Worm (Caenorhabditis elegans) whole organism, L1 larva: Measurements from ENCODE around the gene lrx-1.

ENCODE experiments used
- C04F5.9 ChIP-seq: sonication (generic microtip); optimal IDR thresholded peaks from 2 replicates; lab custom pipeline; 2016; ENCODE audit warnings: missing genetic modification characterization, missing compliant biosample characterization
- F16B12.6 ChIP-seq: fragments of 150-350 bp; optimal IDR thresholded peaks from 2 replicates; lab custom pipeline; 2014; ENCODE audit warnings: missing biosample characterization, missing genetic modification characterization
- Y116A8C.19 ChIP-seq: sonication (generic microtip); optimal IDR thresholded peaks from 2 replicates; lab custom pipeline; 2016; ENCODE audit warnings: missing compliant biosample characterization, missing genetic modification characterization, borderline replicate concordance
- ama-1 ChIP-seq: fragments of 150-350 bp; optimal IDR thresholded peaks from 2 replicates; lab custom pipeline; 2014
- blmp-1 ChIP-seq: fragments of 150-350 bp; optimal IDR thresholded peaks from 2 replicates; lab custom pipeline; 2014; ENCODE audit warnings: missing biosample characterization, missing genetic modification characterization
- ceh-63 ChIP-seq: fragments of 200-800 bp; sonication (Bioruptor generic); optimal IDR thresholded peaks from 2 replicates; lab custom pipeline; 2018; ENCODE audit warnings: mild to moderate bottlenecking, missing genetic modification characterization, missing compliant biosample characterization
- ceh-8 ChIP-seq: fragments of 200-800 bp; sonication (Bioruptor generic); optimal IDR thresholded peaks from 2 replicates; lab custom pipeline; 2018; ENCODE audit warnings: mild to moderate bottlenecking, missing genetic modification characterization, moderate library complexity, missing compliant biosample characterization
- efl-1 ChIP-seq, 4 experiments: fragments of 150-350 bp; optimal IDR thresholded peaks in 3 of 4; peaks in 1 of 4; 1 replicate in 1 of 4; 2 replicates in 3 of 4; lab custom pipeline; 2014; ENCODE audit warnings: missing biosample characterization in 2 of 4, missing genetic modification characterization in 2 of 4, missing genetic modification reagents in 2 of 4
- elt-2 ChIP-seq: sonication (generic microtip); optimal IDR thresholded peaks from 2 replicates; lab custom pipeline; 2016; ENCODE audit warnings: missing genetic modification characterization, mild to moderate bottlenecking, inconsistent platforms, missing compliant biosample characterization, missing genetic modification reagents
- elt-3 ChIP-seq, 6 experiments: fragments of 150-350 bp in 1 of 6; sonication (generic microtip); optimal IDR thresholded peaks; 2 replicates each; lab custom pipeline; 2017 to 2018; ENCODE audit warnings: missing biosample characterization in 6 of 6, missing genetic modification characterization in 6 of 6, inconsistent platforms in 1 of 6
- fkh-10 ChIP-seq: sonication (generic microtip); optimal IDR thresholded peaks from 2 replicates; lab custom pipeline; 2017; ENCODE audit warnings: missing biosample characterization, missing genetic modification reagents, missing genetic modification characterization
- fkh-4 ChIP-seq: sonication (generic microtip); optimal IDR thresholded peaks from 2 replicates; lab custom pipeline; 2016; ENCODE audit warnings: missing compliant biosample characterization, missing genetic modification characterization, borderline replicate concordance
- fkh-8 ChIP-seq: sonication (generic microtip); optimal IDR thresholded peaks from 2 replicates; lab custom pipeline; 2016; ENCODE audit warnings: mild to moderate bottlenecking, missing genetic modification characterization, missing compliant biosample characterization
- hlh-17 ChIP-seq: fragments of 200-800 bp; sonication (Bioruptor generic); optimal IDR thresholded peaks from 2 replicates; lab custom pipeline; 2018; ENCODE audit warnings: missing genetic modification characterization, mild to moderate bottlenecking, missing compliant biosample characterization, moderate library complexity, borderline replicate concordance
- hlh-4 ChIP-seq: sonication (generic microtip); optimal IDR thresholded peaks from 2 replicates; lab custom pipeline; 2016; ENCODE audit warnings: mild to moderate bottlenecking, missing genetic modification characterization, missing compliant biosample characterization
- isw-1 ChIP-seq: fragments of 200-800 bp; sonication (Bioruptor generic); IDR thresholded peaks from 2 replicates; pipeline ENCODE4 v1.3.6; 2022; ENCODE audit warnings: missing genetic modification characterization, missing compliant biosample characterization
- jun-1 ChIP-seq: fragments of 150-350 bp; optimal IDR thresholded peaks from 2 replicates; lab custom pipeline; 2014; ENCODE audit warnings: missing biosample characterization, missing genetic modification reagents, missing genetic modification characterization
- lin-14 ChIP-seq: fragments of 200-800 bp; sonication (Bioruptor generic); optimal IDR thresholded peaks from 2 replicates; lab custom pipeline; 2018; ENCODE audit warnings: mild to moderate bottlenecking, missing genetic modification characterization, moderate library complexity, missing compliant biosample characterization
- lin-39 ChIP-seq: fragments of 150-350 bp; optimal IDR thresholded peaks from 2 replicates; lab custom pipeline; 2014; ENCODE audit warnings: missing biosample characterization, missing genetic modification reagents, missing genetic modification characterization
- lir-3 ChIP-seq: sonication (generic microtip); optimal IDR thresholded peaks from 2 replicates; lab custom pipeline; 2016; ENCODE audit warnings: mild to moderate bottlenecking, missing genetic modification characterization, moderate library complexity, missing compliant biosample characterization; ENCODE audit not compliant: poor library complexity
- lsy-2 ChIP-seq, 2 experiments: fragments of 150-350 bp; optimal IDR thresholded peaks; 2 replicates each; lab custom pipeline; 2014; ENCODE audit warnings: missing biosample characterization in 2 of 2, missing genetic modification characterization in 2 of 2
- mdl-1 ChIP-seq, 2 experiments: fragments of 150-350 bp; optimal IDR thresholded peaks; 2 replicates each; lab custom pipeline; 2014 to 2017; ENCODE audit warnings: missing biosample characterization in 2 of 2, missing genetic modification characterization in 2 of 2, inconsistent platforms in 1 of 2
- nhr-19 ChIP-seq: fragments of 200-800 bp; sonication (Bioruptor generic); conservative IDR thresholded peaks from 2 replicates; pipeline ENCODE4 v1.3.6; 2022; ENCODE audit warnings: missing genetic modification characterization, missing compliant biosample characterization
- nhr-20 ChIP-seq: sonication (generic microtip); optimal IDR thresholded peaks from 2 replicates; lab custom pipeline; 2016; ENCODE audit warnings: mild to moderate bottlenecking, missing genetic modification characterization, missing compliant biosample characterization
- nhr-28 ChIP-seq: fragments of 150-350 bp; optimal IDR thresholded peaks from 2 replicates; lab custom pipeline; 2014; ENCODE audit warnings: missing biosample characterization, missing genetic modification characterization
- nhr-47 ChIP-seq: sonication (generic microtip); optimal IDR thresholded peaks from 2 replicates; lab custom pipeline; 2016; ENCODE audit warnings: mild to moderate bottlenecking, missing genetic modification characterization, moderate library complexity, missing compliant biosample characterization
- nhr-71 ChIP-seq: sonication (generic microtip); optimal IDR thresholded peaks from 2 replicates; lab custom pipeline; 2016; ENCODE audit warnings: mild to moderate bottlenecking, missing genetic modification characterization, moderate library complexity, missing compliant biosample characterization
- nhr-76 ChIP-seq: sonication (generic microtip); optimal IDR thresholded peaks from 2 replicates; lab custom pipeline; 2017; ENCODE audit warnings: missing biosample characterization, missing genetic modification characterization
- nhr-84 ChIP-seq: sonication (generic microtip); optimal IDR thresholded peaks from 2 replicates; lab custom pipeline; 2017; ENCODE audit warnings: missing biosample characterization, missing genetic modification characterization
- nhr-85 ChIP-seq: sonication (generic microtip); peaks from one replicate; lab custom pipeline; 2016; ENCODE audit warnings: missing genetic modification characterization, inconsistent platforms, missing compliant biosample characterization
- nhr-90 ChIP-seq: sonication (generic microtip); optimal IDR thresholded peaks from 2 replicates; lab custom pipeline; 2016; ENCODE audit warnings: mild to moderate bottlenecking, missing genetic modification characterization, missing compliant biosample characterization; ENCODE audit not compliant: poor library complexity
- pax-3 ChIP-seq: fragments of 200-800 bp; sonication (Bioruptor generic); optimal IDR thresholded peaks from 2 replicates; lab custom pipeline; 2018; ENCODE audit warnings: mild to moderate bottlenecking, missing genetic modification characterization, moderate library complexity, missing compliant biosample characterization
- pqm-1 ChIP-seq: sonication (generic microtip); optimal IDR thresholded peaks from 3 replicates; lab custom pipeline; 2017; ENCODE audit warnings: missing biosample characterization, missing genetic modification characterization
- snpc-4 ChIP-seq: fragments of 150-350 bp; optimal IDR thresholded peaks from 2 replicates; lab custom pipeline; 2014; ENCODE audit warnings: missing biosample characterization, missing genetic modification characterization
- sox-4 ChIP-seq: sonication (generic microtip); optimal IDR thresholded peaks from 2 replicates; lab custom pipeline; 2016; ENCODE audit warnings: missing genetic modification characterization, missing compliant biosample characterization
- sptf-1 ChIP-seq: fragments of 150-350 bp; optimal IDR thresholded peaks from 2 replicates; lab custom pipeline; 2014; ENCODE audit warnings: missing biosample characterization, missing genetic modification characterization
- swsn-7 ChIP-seq: sonication (generic microtip); optimal IDR thresholded peaks from 2 replicates; lab custom pipeline; 2016; ENCODE audit warnings: missing genetic modification characterization, missing compliant biosample characterization
- tbx-2 ChIP-seq: sonication (generic microtip); optimal IDR thresholded peaks from 2 replicates; lab custom pipeline; 2016; ENCODE audit warnings: missing genetic modification characterization, missing compliant biosample characterization
- unc-130 ChIP-seq: fragments of 150-350 bp; optimal IDR thresholded peaks from 2 replicates; lab custom pipeline; 2017; ENCODE audit warnings: missing biosample characterization, missing genetic modification characterization, inconsistent platforms
- unc-62 ChIP-seq: fragments of 150-350 bp; optimal IDR thresholded peaks from 2 replicates; lab custom pipeline; 2014; ENCODE audit warnings: missing biosample characterization, missing genetic modification reagents, missing genetic modification characterization
- unc-98 ChIP-seq: fragments of 200-800 bp; sonication (Bioruptor generic); IDR thresholded peaks from 2 replicates; pipeline ENCODE4 v1.3.6; 2022; ENCODE audit warnings: missing genetic modification characterization, missing compliant biosample characterization
- vab-15 ChIP-seq: sonication (generic microtip); optimal IDR thresholded peaks from 2 replicates; lab custom pipeline; 2017; ENCODE audit warnings: missing genotype, mild to moderate bottlenecking, missing genetic modification characterization, missing compliant biosample characterization
- zip-4 ChIP-seq: fragments of 200-800 bp; sonication (Bioruptor generic); optimal IDR thresholded peaks from 2 replicates; lab custom pipeline; 2018; ENCODE audit warnings: mild to moderate bottlenecking, missing genetic modification characterization, moderate library complexity, missing compliant biosample characterization
- ztf-11 ChIP-seq, 2 experiments: sonication (generic microtip); optimal IDR thresholded peaks; 2 replicates each; lab custom pipeline; 2016 to 2017; ENCODE audit warnings: missing genetic modification characterization in 2 of 2, missing biosample characterization in 1 of 2, missing compliant biosample characterization in 1 of 2

lrx-1 gene

DNA sequence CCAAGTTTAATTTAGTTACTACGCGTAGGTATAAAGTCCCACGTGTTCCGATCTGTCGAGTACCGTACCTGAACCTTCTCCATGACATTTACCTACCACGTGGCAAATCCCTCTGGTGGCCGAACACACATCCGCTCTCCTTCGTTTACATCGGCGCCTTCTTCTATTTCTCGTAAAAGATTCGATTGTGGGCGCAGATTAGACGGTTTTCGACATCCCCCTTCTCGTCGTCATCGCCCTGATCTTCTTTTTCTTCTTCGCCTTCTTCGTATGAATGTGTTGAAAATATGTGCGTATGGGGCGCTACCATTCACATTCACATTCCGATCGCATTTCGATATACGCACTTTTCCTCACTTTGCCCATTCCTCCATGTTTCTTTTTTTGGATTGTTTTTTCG is 44.4 kb downstream of the lrx-1 start (continued):
- TF ChIP-seq ceh-8 (GFP tag; lab: Kevin White, UChicago) (no peak), fkh-8 (tag; lab: Kevin White, UChicago) (no peak), pax-3 (tag; lab: Kevin White, UChicago) (no peak), fkh-10 (no peak), nhr-20 (tag; lab: Kevin White, UChicago) (peak; percentile 10), tbx-2 (tag; lab: Kevin White, UChicago) (no peak), nhr-47 (tag; lab: Kevin White, UChicago) (no peak), zip-4 (GFP tag; lab: Kevin White, UChicago) (no peak), unc-130 (tag; lab: Kevin White, UChicago) (no peak), elt-3 (tag; optimal IDR thresholded peaks at IDR 0.05; lab: Kevin White, UChicago) (peak in 1 of 6 experiments; percentile 32), sptf-1 (tag; lab: Kevin White, UChicago) (no peak), elt-2 (tag; lab: Kevin White, UChicago) (no peak), mdl-1 (tag; optimal IDR thresholded peaks at IDR 0.05; lab: Kevin White, UChicago) (peak in 1 of 2 experiments; percentile 17), lsy-2 (tag; optimal IDR thresholded peaks at IDR 0.05; lab: Kevin White, UChicago) (no peak)

DNA sequence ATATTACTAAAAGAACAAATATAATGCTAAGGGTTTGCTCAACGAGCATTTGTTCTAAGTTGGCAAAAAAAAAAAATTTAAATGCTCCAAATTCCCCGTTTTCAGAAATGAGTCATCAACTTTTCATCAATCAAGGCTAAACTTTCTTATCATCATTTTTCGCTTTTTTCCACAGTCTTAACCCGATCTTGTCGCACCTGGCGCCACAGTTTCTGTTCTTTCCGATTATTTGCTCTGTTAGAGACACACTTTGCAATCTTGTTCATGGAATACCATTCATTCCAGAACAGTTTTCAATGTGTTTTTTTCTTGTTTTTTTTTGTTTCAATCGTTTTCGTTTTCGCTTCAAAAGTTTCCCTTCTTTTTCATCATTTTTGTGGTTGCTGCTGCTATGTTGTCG is 45.8 kb downstream of the lrx-1 start:
- TF ChIP-seq nhr-20 (tag; lab: Kevin White, UChicago), result no peak
- TF ChIP-seq efl-1 (optimal IDR thresholded peaks at IDR 0.05; lab: Kevin White, UChicago), result no peak
- TF ChIP-seq efl-1 (GFP tag; optimal IDR thresholded peaks at IDR 0.05 in 1 of 2; lab: Kevin White, UChicago), result peak in 1 of 2 experiments; percentile 54
- peak; percentile 27 for TF ChIP-seq elt-2 (tag; lab: Kevin White, UChicago)
- TF ChIP-seq unc-130 (tag; lab: Kevin White, UChicago), result no peak
- TF ChIP-seq blmp-1 (tag; lab: Kevin White, UChicago), result peak; percentile 43
- no peak for TF ChIP-seq unc-98 (GFP tag; lab: Robert Waterston, UW)
- no peak for TF ChIP-seq lin-39 (tag; lab: Kevin White, UChicago)

DNA sequence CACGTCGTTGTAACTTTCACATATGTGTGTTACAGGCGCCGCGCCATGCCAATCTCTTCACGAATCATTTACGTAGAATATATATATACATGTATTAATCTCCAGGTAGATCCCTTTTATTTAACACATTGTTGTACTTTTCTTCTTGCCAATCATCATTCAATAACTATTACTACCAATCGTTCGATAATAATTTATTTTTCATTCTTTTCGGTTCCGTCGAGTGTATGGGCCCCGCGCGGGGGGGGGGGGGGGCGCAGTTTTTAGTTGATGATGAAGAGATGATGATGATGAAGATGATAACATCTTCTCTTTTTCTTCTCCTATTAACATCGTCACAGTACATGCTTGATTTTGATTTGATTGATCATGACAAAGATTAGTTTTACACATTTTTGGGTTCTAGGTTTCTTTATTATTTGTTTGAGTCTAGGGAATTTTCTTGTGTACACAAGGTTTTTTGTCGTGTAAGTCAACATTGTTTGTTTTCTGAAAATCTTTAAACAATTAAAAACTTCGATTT is 46.9 kb downstream of the lrx-1 start:
- TF ChIP-seq hlh-4 (no peak), ama-1 (lab: Kevin White, UChicago) (no peak), tbx-2 (tag; lab: Kevin White, UChicago) (no peak), lsy-2 (tag; optimal IDR thresholded peaks at IDR 0.05; lab: Kevin White, UChicago) (no peak), hlh-17 (no peak), elt-2 (tag; lab: Kevin White, UChicago) (no peak), nhr-90 (tag; lab: Kevin White, UChicago) (no peak), pqm-1 (no peak), F16B12.6 (no peak), fkh-4 (tag; lab: Kevin White, UChicago) (no peak), efl-1 (optimal IDR thresholded peaks at IDR 0.05; lab: Kevin White, UChicago) (no peak), efl-1 (GFP tag; optimal IDR thresholded peaks at IDR 0.05 in 1 of 2; lab: Kevin White, UChicago) (peak in 1 of 2 experiments; percentile 36), nhr-47 (tag; lab: Kevin White, UChicago) (no peak), nhr-20 (tag; lab: Kevin White, UChicago) (peak; percentile 46), isw-1 (no peak), swsn-7 (tag; lab: Kevin White, UChicago) (no peak), lin-14 (GFP tag; lab: Kevin White, UChicago) (peak; percentile 35), nhr-76 (tag; lab: Kevin White, UChicago) (no peak), nhr-71 (peak; percentile 15), lir-3 (tag; lab: Kevin White, UChicago) (no peak), C04F5.9 (tag; lab: Kevin White, UChicago) (no peak), nhr-84 (tag; lab: Kevin White, UChicago) (no peak), nhr-85 (tag; lab: Kevin White, UChicago) (peak; percentile 90), nhr-19 (GFP tag; lab: Robert Waterston, UW) (0 out of 2 replicates have a peak, but pooled peaks have one; percentile 7), vab-15 (no peak), ztf-11 (tag; optimal IDR thresholded peaks at IDR 0.05; lab: Kevin White, UChicago) (no peak), blmp-1 (tag; lab: Kevin White, UChicago) (peak; percentile 53), nhr-28 (tag; lab: Kevin White, UChicago) (no peak), unc-62 (GFP tag; lab: Kevin White, UChicago) (no peak), Y116A8C.19 (tag; lab: Kevin White, UChicago) (no peak), sox-4 (tag; lab: Kevin White, UChicago) (no peak), ceh-63 (no peak), elt-3 (tag; optimal IDR thresholded peaks at IDR 0.05; lab: Kevin White, UChicago) (peak in 2 of 6 experiments; percentile 6 to 23), jun-1 (tag; lab: Kevin White, UChicago) (no peak), snpc-4 (tag; lab: Kevin White, UChicago) (no peak)
